Fruit fly (Drosophila melanogaster): ENCODE data around the gene tow.

Gene tow

DNA sequence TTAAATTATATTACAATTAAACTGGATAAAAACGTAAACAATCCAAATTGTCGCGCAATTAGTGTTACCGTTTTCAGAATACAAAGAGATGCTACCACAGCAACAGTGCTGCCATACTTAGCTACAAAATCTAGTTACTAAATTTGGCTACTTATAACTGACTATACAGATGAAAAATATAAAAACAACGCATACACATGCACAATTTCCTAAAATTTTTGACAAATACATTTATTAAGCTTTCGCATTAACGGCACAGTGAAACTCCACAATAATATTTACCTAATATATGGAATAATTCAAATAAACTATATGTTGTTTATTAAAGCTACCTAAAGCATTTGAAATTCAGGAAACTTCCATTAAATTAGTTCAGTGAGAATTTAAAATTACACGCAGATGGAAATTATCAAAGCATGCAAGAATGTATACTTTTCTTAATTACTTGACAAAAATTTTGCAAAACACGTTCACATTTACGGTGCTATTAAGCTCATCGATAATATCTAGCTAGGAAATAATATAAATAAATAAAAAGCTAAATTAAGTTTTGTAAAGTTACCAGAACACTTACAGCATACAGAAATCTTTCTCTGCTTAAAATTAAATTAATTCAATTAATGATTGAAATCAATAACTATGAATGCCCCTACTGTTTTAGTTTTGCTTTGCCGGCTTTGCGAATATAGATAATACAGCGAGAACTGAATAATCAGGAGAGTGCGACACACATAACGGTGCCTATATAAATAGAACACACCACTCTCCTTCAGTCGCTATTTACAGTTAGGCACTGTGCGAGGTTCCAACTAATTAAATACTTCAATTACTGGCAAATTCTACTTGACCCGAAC is 26.5 kb downstream of the tow start, which contains the start of the genes Mis12 and CG9953 (continued):
- TF ChIP-seq CG17359 (tag; optimal IDR thresholded peaks at IDR 0.05) (no peak), zfh1 (GFP tag; IDR thresholded peaks at IDR 0.05) (peak; percentile 23; the same call in 1 of the 3 replicates), Ptx1 (GFP tag; IDR thresholded peaks at IDR 0.05) (peak; percentile 62; the same call in 1 of the 2 replicates), HmgD (GFP tag; optimal IDR thresholded peaks at IDR 0.05) (no peak), Poxn (GFP tag; IDR thresholded peaks at IDR 0.05) (no peak), usp (GFP tag; optimal IDR thresholded peaks at IDR 0.05) (no peak), CG18011 (GFP tag; optimal IDR thresholded peaks at IDR 0.05) (no peak), Dad (GFP tag; optimal IDR thresholded peaks at IDR 0.05) (no peak), al (GFP tag; IDR thresholded peaks at IDR 0.05) (no peak), CG9215 (GFP tag; IDR thresholded peaks at IDR 0.05) (peak; percentile 32; the same call in 1 of the 2 replicates), row (GFP tag; IDR thresholded peaks at IDR 0.05) (peak; percentile 85), CkIIα-i1 (GFP tag; IDR thresholded peaks at IDR 0.05) (no peak), Myb (GFP tag; optimal IDR thresholded peaks at IDR 0.05) (no peak), Chrac-16 (GFP tag; optimal IDR thresholded peaks at IDR 0.05) (peak; percentile 1), Gsc (GFP tag; IDR thresholded peaks at IDR 0.05) (no peak), vfl (GFP tag; optimal IDR thresholded peaks at IDR 0.05) (no peak), prd (optimal IDR thresholded peaks at IDR 0.05) (no peak), prd (GFP tag; IDR thresholded peaks at IDR 0.05) (peak; percentile 38; the same call in 2 of the 3 replicates), CG42726 (GFP tag; IDR thresholded peaks at IDR 0.05; ENCODE audit: partially characterized antibody) (no peak), zfh2 (GFP tag; optimal IDR thresholded peaks at IDR 0.05) (peak; percentile 14), h (optimal IDR thresholded peaks at IDR 0.05) (no peak), ab (GFP tag; optimal IDR thresholded peaks at IDR 0.05) (no peak), sqz (GFP tag; optimal IDR thresholded peaks at IDR 0.05) (no peak), crol (GFP tag; IDR thresholded peaks at IDR 0.05) (no peak), CG15696 (tag; optimal IDR thresholded peaks at IDR 0.05) (no peak), repo (GFP tag; optimal IDR thresholded peaks at IDR 0.05) (no peak), D (optimal IDR thresholded peaks at IDR 0.05) (no peak), D (GFP tag; optimal IDR thresholded peaks at IDR 0.05) (peak; percentile 30), CG11456 (GFP tag; IDR thresholded peaks at IDR 0.05) (0 out of 3 replicates have a peak, but pooled peaks have one; percentile 7), gt (GFP tag; IDR thresholded peaks at IDR 0.05) (no peak), CG1603 (tag; optimal IDR thresholded peaks at IDR 0.05) (no peak), sens-2 (GFP tag; IDR thresholded peaks at IDR 0.05) (no peak), CG11696 (GFP tag; IDR thresholded peaks at IDR 0.05) (no peak), CG7928 (GFP tag; optimal IDR thresholded peaks at IDR 0.05) (no peak), jing (GFP tag; optimal IDR thresholded peaks at IDR 0.05) (no peak), CG11085 (GFP tag; IDR thresholded peaks at IDR 0.05) (no peak), lmd (GFP tag; IDR thresholded peaks at IDR 0.05) (peak; percentile 48), Hr78 (GFP tag; optimal IDR thresholded peaks at IDR 0.05) (no peak), wdn (GFP tag; IDR thresholded peaks at IDR 0.05) (no peak), salm (tag; optimal IDR thresholded peaks at IDR 0.05) (no peak), slp2 (GFP tag; optimal IDR thresholded peaks at IDR 0.05) (no peak), CG34422 (GFP tag; IDR thresholded peaks at IDR 0.05) (0 out of 3 replicates have a peak, but pooled peaks have one; percentile 30), pros (GFP tag; optimal IDR thresholded peaks at IDR 0.05) (no peak), lola (GFP tag; optimal IDR thresholded peaks at IDR 0.05) (peak in 1 of 3 experiments; percentile 62), nerfin-1 (tag; optimal IDR thresholded peaks at IDR 0.05) (no peak), chm (GFP tag; IDR thresholded peaks at IDR 0.05) (no peak), dmrt11E (tag; optimal IDR thresholded peaks at IDR 0.05) (peak; percentile 38), Atf6 (GFP tag; IDR thresholded peaks at IDR 0.05) (no peak), YL-1 (GFP tag; optimal IDR thresholded peaks at IDR 0.05) (no peak), CG10543 (GFP tag; optimal IDR thresholded peaks at IDR 0.05) (no peak), Atf3 (GFP tag; optimal IDR thresholded peaks at IDR 0.05) (no peak)
